Worm (Caenorhabditis elegans): Measurements from ENCODE around the gene B0393.4.

DNA sequence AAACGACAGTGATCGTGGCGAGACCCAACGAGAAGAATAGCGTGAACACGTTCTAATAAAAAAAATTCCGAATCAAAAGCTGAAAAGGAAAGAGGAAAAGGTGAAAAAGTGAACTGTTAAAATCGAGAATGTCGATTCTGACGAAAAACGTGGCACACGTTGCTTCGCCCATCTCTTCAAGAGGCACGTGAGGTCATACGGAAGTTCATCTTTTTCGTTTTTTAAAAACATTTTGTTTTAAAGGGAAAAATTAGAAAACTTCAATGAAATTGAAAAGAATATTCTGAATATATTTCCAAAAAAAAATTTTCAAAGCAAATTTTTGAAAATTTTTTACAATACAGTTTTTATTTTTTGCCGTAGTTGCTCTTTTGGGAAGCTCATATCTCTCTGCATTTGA lies 47.8 kb upstream of the B0393.4 start, which contains the start of gene C38D4.7:
- TF ChIP-seq attf-5 (GFP tag; optimal IDR thresholded peaks at IDR 0.05) = no peak
- no peak for TF ChIP-seq F37B4.10 (GFP tag; IDR thresholded peaks at IDR 0.05)
- TF ChIP-seq pha-4 (tag; optimal IDR thresholded peaks at IDR 0.05) = no peak
- no peak for TF ChIP-seq nfyb-1 (GFP tag; IDR thresholded peaks at IDR 0.05)
- TF ChIP-seq snpc-1.3 (tag; optimal IDR thresholded peaks at IDR 0.05; ENCODE audit: insufficient read depth) = no peak

Data from whole organism, young adult.